Fruit fly (Drosophila melanogaster) whole organism, embryonic: ENCODE data around the gene ClpX.

Experiments used
- ATbp ChIP-seq: fragments of 200-800 bp; sonication (Bioruptor generic); optimal IDR thresholded peaks from 2 replicates; lab custom pipeline; 2017; ENCODE audit warnings: missing biosample characterization, mild to moderate bottlenecking, missing genetic modification characterization, missing genetic modification reagents
- Aef1 ChIP-seq: fragments of 200-800 bp; sonication (Bioruptor generic); IDR thresholded peaks from 3 replicates; pipeline ENCODE4 v1.3.6; 2022; ENCODE audit warnings: missing biosample characterization, missing genetic modification characterization
- B-H2 ChIP-seq: fragments of 200-800 bp; sonication (Bioruptor generic); optimal IDR thresholded peaks from 2 replicates; lab custom pipeline; 2018; ENCODE audit warnings: missing biosample characterization, mild to moderate bottlenecking, missing genetic modification characterization
- Blimp-1 ChIP-seq: fragments of 200-800 bp; sonication (Bioruptor generic); optimal IDR thresholded peaks from 3 replicates; lab custom pipeline; 2018; ENCODE audit warnings: missing biosample characterization, missing genetic modification characterization, mild to moderate bottlenecking, moderate library complexity, missing genetic modification reagents
- BtbVII ChIP-seq: fragments of 200-800 bp; sonication (Bioruptor generic); optimal IDR thresholded peaks from 3 replicates; lab custom pipeline; 2017; ENCODE audit warnings: missing biosample characterization, mild to moderate bottlenecking, missing genetic modification characterization
- CG12071 ChIP-seq: fragments of 200-800 bp; sonication (Bioruptor generic); optimal IDR thresholded peaks from 3 replicates; lab custom pipeline; 2018; ENCODE audit warnings: missing biosample characterization, mild to moderate bottlenecking, missing genetic modification characterization
- CG15011 ChIP-seq: fragments of 200-800 bp; sonication (Bioruptor generic); optimal IDR thresholded peaks from 3 replicates; lab custom pipeline; 2018; ENCODE audit warnings: missing biosample characterization, mild to moderate bottlenecking, missing genetic modification characterization
- CG1602 ChIP-seq: fragments of 200-800 bp; sonication (Bioruptor generic); optimal IDR thresholded peaks from 3 replicates; lab custom pipeline; 2016; ENCODE audit warnings: missing biosample characterization, missing genetic modification characterization
- CG1647 ChIP-seq: fragments of 200-800 bp; sonication (Bioruptor generic); optimal IDR thresholded peaks from 3 replicates; lab custom pipeline; 2016; ENCODE audit warnings: missing biosample characterization, missing genetic modification characterization
- CG16813 ChIP-seq: fragments of 200-800 bp; sonication (Bioruptor generic); IDR thresholded peaks from 3 replicates; pipeline ENCODE4 v1.3.6; 2022; ENCODE audit warnings: missing biosample characterization, missing genetic modification characterization; ENCODE audit not compliant: partially characterized antibody
- CG2120 ChIP-seq: fragments of 200-800 bp; sonication (Bioruptor generic); optimal IDR thresholded peaks from 3 replicates; lab custom pipeline; 2016; ENCODE audit warnings: missing biosample characterization, missing genetic modification characterization
- CG2129 ChIP-seq: fragments of 200-800 bp; sonication (Bioruptor generic); IDR thresholded peaks from 2 replicates; pipeline ENCODE4 v1.3.6; 2022; ENCODE audit warnings: missing biosample characterization, missing genetic modification characterization; ENCODE audit not compliant: partially characterized antibody
- CG2199 ChIP-seq: fragments of 200-800 bp; sonication (Bioruptor generic); IDR thresholded peaks from 3 replicates; pipeline ENCODE4 v1.3.6; 2022; ENCODE audit warnings: missing biosample characterization, missing genetic modification characterization
- CG3281 ChIP-seq: fragments of 200-800 bp; sonication (Bioruptor generic); optimal IDR thresholded peaks from 3 replicates; lab custom pipeline; 2017; ENCODE audit warnings: missing biosample characterization, mild to moderate bottlenecking, missing genetic modification characterization
- CG34224 ChIP-seq: fragments of 200-800 bp; sonication (Bioruptor generic); IDR thresholded peaks from 3 replicates; pipeline ENCODE4 v1.3.6; 2022; ENCODE audit warnings: missing biosample characterization, missing genetic modification characterization; ENCODE audit not compliant: partially characterized antibody
- CG6813 ChIP-seq: fragments of 200-800 bp; sonication (Bioruptor generic); optimal IDR thresholded peaks from 2 replicates; lab custom pipeline; 2017; ENCODE audit warnings: missing biosample characterization, missing genetic modification characterization, mild to moderate bottlenecking, moderate library complexity, missing genetic modification reagents
- CG8089 ChIP-seq: fragments of 200-800 bp; sonication (Bioruptor generic); optimal IDR thresholded peaks from 3 replicates; lab custom pipeline; 2016; ENCODE audit warnings: missing biosample characterization, missing genetic modification characterization
- Dad ChIP-seq: fragments of 200-800 bp; sonication (Bioruptor generic); optimal IDR thresholded peaks from 3 replicates; lab custom pipeline; 2016; ENCODE audit warnings: missing biosample characterization, missing genetic modification characterization
- Dbx ChIP-seq: fragments of 200-800 bp; sonication (Bioruptor generic); IDR thresholded peaks from 3 replicates; pipeline ENCODE4 v1.3.6; 2022; ENCODE audit warnings: missing biosample characterization, missing genetic modification characterization
- Dip3 ChIP-seq: fragments of 200-800 bp; sonication (Bioruptor generic); optimal IDR thresholded peaks from 3 replicates; lab custom pipeline; 2016; ENCODE audit warnings: missing biosample characterization, missing genetic modification characterization
- Dp ChIP-seq: fragments of 200-800 bp; sonication (Bioruptor generic); optimal IDR thresholded peaks from 2 replicates; lab custom pipeline; 2018; ENCODE audit warnings: missing biosample characterization, mild to moderate bottlenecking, missing genetic modification characterization, moderate library complexity
- ERR ChIP-seq: fragments of 200-800 bp; sonication (Bioruptor generic); optimal IDR thresholded peaks from 2 replicates; lab custom pipeline; 2016; ENCODE audit warnings: missing biosample characterization, missing genetic modification characterization
- Gug ChIP-seq: fragments of 200-800 bp; sonication (Bioruptor generic); IDR thresholded peaks from 4 replicates; pipeline ENCODE4 v1.3.6; 2022; ENCODE audit warnings: missing biosample characterization, missing genetic modification characterization
- HHEX ChIP-seq: fragments of 200-800 bp; sonication (Bioruptor generic); optimal IDR thresholded peaks from 3 replicates; lab custom pipeline; 2017; ENCODE audit warnings: missing biosample characterization, mild to moderate bottlenecking, missing genetic modification characterization, missing genetic modification reagents
- Hand ChIP-seq: fragments of 200-800 bp; sonication (Bioruptor generic); optimal IDR thresholded peaks from 2 replicates; lab custom pipeline; 2017; ENCODE audit warnings: mild to moderate bottlenecking, missing biosample characterization, missing genetic modification reagents, missing genetic modification characterization
- Hmr ChIP-seq: fragments of 200-800 bp; sonication (Bioruptor generic); optimal IDR thresholded peaks from 3 replicates; lab custom pipeline; 2017; ENCODE audit warnings: mild to moderate bottlenecking, missing biosample characterization, missing genetic modification reagents, missing genetic modification characterization
- Mad ChIP-seq: fragments of 200-800 bp; sonication (Bioruptor generic); optimal IDR thresholded peaks from 2 replicates; lab custom pipeline; 2016; ENCODE audit warnings: missing biosample characterization, missing genetic modification characterization
- Oli ChIP-seq: fragments of 200-800 bp; sonication (Bioruptor generic); optimal IDR thresholded peaks from 2 replicates; lab custom pipeline; 2018; ENCODE audit warnings: missing biosample characterization, mild to moderate bottlenecking, missing genetic modification characterization, moderate library complexity
- Pdp1 ChIP-seq, 2 experiments: fragments of 200-800 bp; sonication (Bioruptor generic); optimal IDR thresholded peaks; 3 replicates each; lab custom pipeline; 2016; ENCODE audit warnings: missing biosample characterization in 2 of 2, missing genetic modification characterization in 2 of 2, mild to moderate bottlenecking in 1 of 2, moderate library complexity in 1 of 2
- Spps ChIP-seq: fragments of 200-800 bp; sonication (Bioruptor generic); optimal IDR thresholded peaks from 2 replicates; lab custom pipeline; 2018; ENCODE audit warnings: missing biosample characterization, mild to moderate bottlenecking, missing genetic modification characterization
- Sry-β ChIP-seq: fragments of 200-800 bp; sonication (Bioruptor generic); optimal IDR thresholded peaks from 2 replicates; lab custom pipeline; 2018; ENCODE audit warnings: missing biosample characterization, mild to moderate bottlenecking, missing genetic modification characterization, moderate library complexity
- bab2 ChIP-seq: fragments of 200-800 bp; sonication (Bioruptor generic); optimal IDR thresholded peaks from 2 replicates; lab custom pipeline; 2016; ENCODE audit warnings: missing biosample characterization, missing genetic modification characterization
- cwo ChIP-seq: fragments of 200-800 bp; sonication (Bioruptor generic); optimal IDR thresholded peaks from 3 replicates; lab custom pipeline; 2017; ENCODE audit warnings: missing biosample characterization, missing genetic modification characterization, mild to moderate bottlenecking, moderate library complexity, missing genetic modification reagents
- en ChIP-seq: fragments of 200-800 bp; sonication (Bioruptor generic); optimal IDR thresholded peaks from 2 replicates; lab custom pipeline; 2016; ENCODE audit warnings: missing biosample characterization, missing genetic modification characterization
- her ChIP-seq: fragments of 200-800 bp; sonication (Bioruptor generic); optimal IDR thresholded peaks from 2 replicates; lab custom pipeline; 2016; ENCODE audit warnings: missing biosample characterization, missing genetic modification characterization
- kay ChIP-seq: fragments of 200-800 bp; sonication (Bioruptor generic); optimal IDR thresholded peaks from 2 replicates; lab custom pipeline; 2016; ENCODE audit warnings: missing biosample characterization, missing genetic modification characterization
- lab ChIP-seq: fragments of 200-800 bp; sonication (Bioruptor generic); optimal IDR thresholded peaks from 3 replicates; lab custom pipeline; 2017; ENCODE audit warnings: missing biosample characterization, missing genetic modification characterization, mild to moderate bottlenecking, moderate library complexity, missing genetic modification reagents
- nerfin-1 ChIP-seq: fragments of 200-800 bp; sonication (Bioruptor generic); optimal IDR thresholded peaks from 3 replicates; lab custom pipeline; 2019; ENCODE audit warnings: missing biosample characterization, mild to moderate bottlenecking, missing genetic modification characterization, moderate library complexity
- nom ChIP-seq: fragments of 200-800 bp; sonication (Bioruptor generic); optimal IDR thresholded peaks from 2 replicates; lab custom pipeline; 2017; ENCODE audit warnings: missing biosample characterization, missing genetic modification characterization, mild to moderate bottlenecking, moderate library complexity, missing genetic modification reagents
- otp ChIP-seq: fragments of 200-800 bp; sonication (Bioruptor generic); IDR thresholded peaks from 3 replicates; pipeline ENCODE4, ENCODE4 v1.3.6; 2022; ENCODE audit warnings: missing biosample characterization, missing genetic modification characterization
- pfk ChIP-seq: fragments of 200-800 bp; sonication (Bioruptor generic); optimal IDR thresholded peaks from 2 replicates; lab custom pipeline; 2018; ENCODE audit warnings: missing biosample characterization, mild to moderate bottlenecking, missing genetic modification characterization, moderate library complexity
- ranshi ChIP-seq: fragments of 200-800 bp; sonication (Bioruptor generic); IDR thresholded peaks from 2 replicates; pipeline ENCODE4 v1.3.6; 2022; ENCODE audit warnings: missing biosample characterization, missing genetic modification characterization
- scrt ChIP-seq: fragments of 200-800 bp; sonication (Bioruptor generic); optimal IDR thresholded peaks from 2 replicates; lab custom pipeline; 2018; ENCODE audit warnings: missing biosample characterization, mild to moderate bottlenecking, missing genetic modification characterization, moderate library complexity
- sens ChIP-seq: fragments of 200-800 bp; sonication (Bioruptor generic); peaks from one replicate; lab custom pipeline; 2016; ENCODE audit warnings: missing biosample characterization, missing genetic modification characterization
- sens-2 ChIP-seq: fragments of 200-800 bp; sonication (Bioruptor generic); IDR thresholded peaks from 2 replicates; pipeline ENCODE4 v1.3.6; 2022; ENCODE audit warnings: missing biosample characterization, missing genetic modification characterization
- seq ChIP-seq: fragments of 200-800 bp; sonication (Bioruptor generic); IDR thresholded peaks from 2 replicates; pipeline ENCODE4 v1.3.6; 2022; ENCODE audit warnings: missing biosample characterization, missing genetic modification characterization
- sr ChIP-seq: fragments of 200-800 bp; sonication (Bioruptor generic); IDR thresholded peaks from 3 replicates; pipeline ENCODE4 v1.3.6; 2022; ENCODE audit warnings: missing biosample characterization, missing genetic modification characterization
- ssp ChIP-seq: fragments of 200-800 bp; sonication (Bioruptor generic); IDR thresholded peaks from 2 replicates; pipeline ENCODE4 v1.3.6; 2022; ENCODE audit warnings: missing biosample characterization, missing genetic modification characterization
- tio ChIP-seq: fragments of 200-800 bp; sonication (Bioruptor generic); optimal IDR thresholded peaks from 2 replicates; lab custom pipeline; 2017; ENCODE audit warnings: missing biosample characterization, missing genetic modification characterization, inconsistent platforms
- vfl ChIP-seq: fragments of 200-800 bp; sonication (Bioruptor generic); optimal IDR thresholded peaks from 2 replicates; lab custom pipeline; 2016; ENCODE audit warnings: missing biosample characterization, missing genetic modification characterization
- zfh1 ChIP-seq: fragments of 200-800 bp; sonication (Bioruptor generic); IDR thresholded peaks from 3 replicates; pipeline ENCODE4 v1.3.6; 2022; ENCODE audit warnings: missing biosample characterization, missing genetic modification characterization

The ClpX gene

dm6 chr3R:19924331-19924730 lies 20.8 kb upstream of the ClpX start (continued):
- TF ChIP-seq en (no peak), nerfin-1 (tag; lab: Kevin White, UChicago) (no peak), Gug (GFP tag; lab: Robert Waterston, UW) (no peak), CG15011 (peak; percentile 42), CG2120 (GFP tag; lab: Kevin White, UChicago) (peak; percentile 48), sr (GFP tag; lab: Robert Waterston, UW) (no peak), CG3281 (GFP tag; lab: Kevin White, UChicago) (no peak), Sry-β (GFP tag; lab: Kevin White, UChicago) (no peak), Hmr (GFP tag; lab: Kevin White, UChicago) (peak; percentile 66), pfk (GFP tag; lab: Kevin White, UChicago) (no peak), zfh1 (GFP tag; lab: Robert Waterston, UW) (no peak), sens-2 (GFP tag; lab: Robert Waterston, UW) (no peak), CG1602 (GFP tag; lab: Kevin White, UChicago) (no peak), CG12071 (peak; percentile 51), CG6813 (peak; percentile 30), Blimp-1 (GFP tag; lab: Kevin White, UChicago) (no peak), her (GFP tag; lab: Kevin White, UChicago) (no peak), Dip3 (GFP tag; lab: Kevin White, UChicago) (peak; percentile 1), Dad (GFP tag; lab: Kevin White, UChicago) (no peak), Mad (no peak), bab2 (GFP tag; lab: Kevin White, UChicago) (no peak), vfl (GFP tag; lab: Kevin White, UChicago) (no peak), nom (GFP tag; lab: Kevin White, UChicago) (no peak), scrt (no peak), ERR (no peak), CG2199 (GFP tag; lab: Robert Waterston, UW) (no peak), ssp (no peak), tio (GFP tag; lab: Kevin White, UChicago) (no peak), CG1647 (GFP tag; lab: Kevin White, UChicago) (no peak), sens (GFP tag; lab: Kevin White, UChicago) (peak; percentile 56), HHEX (peak; percentile 33), Spps (tag; lab: Kevin White, UChicago) (no peak), CG34224 (GFP tag; lab: Robert Waterston, UW) (no peak), CG8089 (GFP tag; lab: Kevin White, UChicago) (no peak), lab (GFP tag; lab: Kevin White, UChicago) (no peak), Dbx (0 out of 3 replicates have a peak, but pooled peaks have one; percentile 28), ATbp (GFP tag; lab: Kevin White, UChicago) (no peak), Aef1 (GFP tag; lab: Robert Waterston, UW) (no peak), cwo (GFP tag; lab: Kevin White, UChicago) (peak; percentile 8), Dp (GFP tag; lab: Kevin White, UChicago) (no peak), BtbVII (GFP tag; lab: Kevin White, UChicago) (peak; percentile 36), CG16813 (GFP tag; lab: Robert Waterston, UW) (no peak), seq (GFP tag; lab: Robert Waterston, UW) (0 out of 2 replicates have a peak, but pooled peaks have one; percentile 32), CG2129 (GFP tag; lab: Robert Waterston, UW) (no peak), ranshi (GFP tag; lab: Robert Waterston, UW) (no peak), Oli (tag; lab: Kevin White, UChicago) (no peak), Hand (GFP tag; lab: Kevin White, UChicago) (no peak), otp (GFP tag; lab: Robert Waterston, UW) (peak; percentile 64; the same call in 1 of the 3 replicates), B-H2 (GFP tag; lab: Kevin White, UChicago) (peak; percentile 11), Pdp1 (GFP tag; optimal IDR thresholded peaks at IDR 0.05; lab: Kevin White, UChicago) (no peak), kay (GFP tag; lab: Kevin White, UChicago) (no peak)
